Fruit fly (Drosophila melanogaster) whole organism, embryonic: ENCODE measurements around the gene CG31365.

Experiments used
- Asciz ChIP-seq: fragments of 200-800 bp; sonication (Bioruptor generic); optimal IDR thresholded peaks from 2 replicates; lab custom pipeline; 2017; ENCODE audit warnings: missing biosample characterization, mild to moderate bottlenecking, missing genetic modification characterization, missing genetic modification reagents
- Atf3 ChIP-seq: fragments of 200-800 bp; sonication (Bioruptor generic); optimal IDR thresholded peaks from 3 replicates; lab custom pipeline; 2016; ENCODE audit warnings: missing biosample characterization, missing genetic modification characterization
- CG11085 ChIP-seq: fragments of 200-800 bp; sonication (Bioruptor generic); IDR thresholded peaks from 2 replicates; pipeline ENCODE4 v1.3.6; 2022; ENCODE audit warnings: missing biosample characterization, missing genetic modification characterization
- CG11560 ChIP-seq: fragments of 200-800 bp; sonication (Bioruptor generic); IDR thresholded peaks from 3 replicates; pipeline ENCODE4 v1.3.6; 2022; ENCODE audit warnings: missing biosample characterization, missing genetic modification characterization
- CG11695 ChIP-seq: fragments of 200-800 bp; sonication (Bioruptor generic); IDR thresholded peaks from 3 replicates; pipeline ENCODE4 v1.3.6; 2022; ENCODE audit warnings: missing biosample characterization, missing genetic modification characterization
- CG11696 ChIP-seq: fragments of 200-800 bp; sonication (Bioruptor generic); IDR thresholded peaks from 2 replicates; pipeline ENCODE4 v1.3.6; 2022; ENCODE audit warnings: missing biosample characterization, missing genetic modification characterization
- CG12155 ChIP-seq: fragments of 200-800 bp; sonication (Bioruptor generic); optimal IDR thresholded peaks from 3 replicates; lab custom pipeline; 2016; ENCODE audit warnings: missing biosample characterization, missing genetic modification characterization
- CG1233 ChIP-seq: fragments of 200-800 bp; sonication (Bioruptor generic); optimal IDR thresholded peaks from 4 replicates; lab custom pipeline; 2018; ENCODE audit warnings: missing biosample characterization, mild to moderate bottlenecking, missing genetic modification characterization
- CG12659 ChIP-seq: fragments of 200-800 bp; sonication (Bioruptor generic); optimal IDR thresholded peaks from 3 replicates; lab custom pipeline; 2017; ENCODE audit warnings: mild to moderate bottlenecking, missing biosample characterization, missing genetic modification reagents, missing genetic modification characterization
- CG14014 ChIP-seq: fragments of 200-800 bp; sonication (Bioruptor generic); IDR thresholded peaks from 2 replicates; pipeline ENCODE4 v1.3.6; 2022; ENCODE audit warnings: missing biosample characterization, missing genetic modification characterization
- CG15601 ChIP-seq: fragments of 200-800 bp; sonication (Bioruptor generic); optimal IDR thresholded peaks from 3 replicates; lab custom pipeline; 2019; ENCODE audit warnings: missing biosample characterization, mild to moderate bottlenecking, missing genetic modification characterization, moderate library complexity
- CG1647 ChIP-seq: fragments of 200-800 bp; sonication (Bioruptor generic); optimal IDR thresholded peaks from 3 replicates; lab custom pipeline; 2016; ENCODE audit warnings: missing biosample characterization, missing genetic modification characterization
- CG17361 ChIP-seq: fragments of 200-800 bp; sonication (Bioruptor generic); IDR thresholded peaks from 3 replicates; pipeline ENCODE4 v1.3.6; 2022; ENCODE audit warnings: missing biosample characterization, missing genetic modification characterization
- CG17568 ChIP-seq: fragments of 200-800 bp; sonication (Bioruptor generic); optimal IDR thresholded peaks from 2 replicates; lab custom pipeline; 2018; ENCODE audit warnings: missing biosample characterization, mild to moderate bottlenecking, missing genetic modification characterization, moderate library complexity
- CG18476 ChIP-seq: fragments of 200-800 bp; sonication (Bioruptor generic); optimal IDR thresholded peaks from 2 replicates; lab custom pipeline; 2016; ENCODE audit warnings: missing biosample characterization, mild to moderate bottlenecking, missing genetic modification characterization
- CG2120 ChIP-seq: fragments of 200-800 bp; sonication (Bioruptor generic); optimal IDR thresholded peaks from 3 replicates; lab custom pipeline; 2016; ENCODE audit warnings: missing biosample characterization, missing genetic modification characterization
- CG31365 ChIP-seq: fragments of 200-800 bp; sonication (Bioruptor generic); optimal IDR thresholded peaks from 2 replicates; lab custom pipeline; 2018; ENCODE audit warnings: missing biosample characterization, mild to moderate bottlenecking, missing genetic modification characterization
- CG34224 ChIP-seq: fragments of 200-800 bp; sonication (Bioruptor generic); IDR thresholded peaks from 3 replicates; pipeline ENCODE4 v1.3.6; 2022; ENCODE audit warnings: missing biosample characterization, missing genetic modification characterization; ENCODE audit not compliant: partially characterized antibody
- CG34422 ChIP-seq: fragments of 200-800 bp; sonication (Bioruptor generic); IDR thresholded peaks from 3 replicates; pipeline ENCODE4 v1.3.6; 2022; ENCODE audit warnings: missing biosample characterization, missing genetic modification characterization
- CG7357 ChIP-seq: fragments of 200-800 bp; sonication (Bioruptor generic); IDR thresholded peaks from 3 replicates; pipeline ENCODE4 v1.3.6; 2022; ENCODE audit warnings: missing biosample characterization, missing genetic modification characterization
- CG8359 ChIP-seq: fragments of 200-800 bp; sonication (Bioruptor generic); optimal IDR thresholded peaks from 2 replicates; lab custom pipeline; 2017; ENCODE audit warnings: missing biosample characterization, mild to moderate bottlenecking, missing genetic modification characterization, borderline replicate concordance
- CG8388 ChIP-seq: fragments of 200-800 bp; sonication (Bioruptor generic); optimal IDR thresholded peaks from 2 replicates; lab custom pipeline; 2019; ENCODE audit warnings: missing biosample characterization, mild to moderate bottlenecking, missing genetic modification characterization, moderate library complexity
- CG9797 ChIP-seq: fragments of 200-800 bp; sonication (Bioruptor generic); optimal IDR thresholded peaks from 3 replicates; lab custom pipeline; 2018; ENCODE audit warnings: missing biosample characterization, mild to moderate bottlenecking, missing genetic modification characterization
- CG9817 ChIP-seq: fragments of 200-800 bp; sonication (Bioruptor generic); optimal IDR thresholded peaks from 2 replicates; lab custom pipeline; 2018; ENCODE audit warnings: missing biosample characterization, mild to moderate bottlenecking, missing genetic modification characterization, moderate library complexity
- Dip3 ChIP-seq: fragments of 200-800 bp; sonication (Bioruptor generic); optimal IDR thresholded peaks from 3 replicates; lab custom pipeline; 2016; ENCODE audit warnings: missing biosample characterization, missing genetic modification characterization
- Doc2 ChIP-seq: fragments of 200-800 bp; sonication (Bioruptor generic); IDR thresholded peaks from 2 replicates; pipeline ENCODE4 v1.3.6; 2022; ENCODE audit warnings: missing biosample characterization, missing genetic modification characterization
- Elba2 ChIP-seq: fragments of 200-800 bp; sonication (Bioruptor generic); optimal IDR thresholded peaks from 3 replicates; lab custom pipeline; 2016; ENCODE audit warnings: missing biosample characterization, missing genetic modification characterization
- H15 ChIP-seq: fragments of 200-800 bp; sonication (Bioruptor generic); IDR thresholded peaks from 3 replicates; pipeline ENCODE4 v1.3.6; 2022; ENCODE audit warnings: missing biosample characterization, missing genetic modification characterization
- Hsf ChIP-seq: fragments of 200-800 bp; sonication (Bioruptor generic); optimal IDR thresholded peaks from 3 replicates; lab custom pipeline; 2016; ENCODE audit warnings: missing biosample characterization, missing genetic modification characterization
- MESR4 ChIP-seq: fragments of 200-800 bp; sonication (Bioruptor generic); optimal IDR thresholded peaks from 2 replicates; lab custom pipeline; 2018; ENCODE audit warnings: missing biosample characterization, mild to moderate bottlenecking, missing genetic modification characterization, moderate library complexity
- Mad ChIP-seq: fragments of 200-800 bp; sonication (Bioruptor generic); optimal IDR thresholded peaks from 2 replicates; lab custom pipeline; 2016; ENCODE audit warnings: missing biosample characterization, missing genetic modification characterization
- NC2α ChIP-seq: fragments of 200-800 bp; sonication (Bioruptor generic); optimal IDR thresholded peaks from 2 replicates; lab custom pipeline; 2016; ENCODE audit warnings: missing biosample characterization, missing genetic modification characterization
- Neu2 ChIP-seq: fragments of 200-800 bp; sonication (Bioruptor generic); optimal IDR thresholded peaks from 3 replicates; lab custom pipeline; 2016; ENCODE audit warnings: missing biosample characterization, missing genetic modification characterization, borderline replicate concordance
- Sry-δ ChIP-seq: fragments of 200-800 bp; sonication (Bioruptor generic); optimal IDR thresholded peaks from 2 replicates; lab custom pipeline; 2016; ENCODE audit warnings: missing biosample characterization, missing genetic modification characterization
- Ssrp ChIP-seq: fragments of 200-800 bp; sonication (Bioruptor generic); optimal IDR thresholded peaks from 2 replicates; lab custom pipeline; 2018; ENCODE audit warnings: missing biosample characterization, mild to moderate bottlenecking, missing genetic modification characterization, moderate library complexity
- ap ChIP-seq: fragments of 200-800 bp; sonication (Bioruptor generic); IDR thresholded peaks from 2 replicates; pipeline ENCODE4 v1.3.6; 2022; ENCODE audit warnings: missing biosample characterization, missing genetic modification characterization
- dysf ChIP-seq: fragments of 200-800 bp; sonication (Bioruptor generic); IDR thresholded peaks from 3 replicates; pipeline ENCODE4 v1.3.6; 2022; ENCODE audit warnings: missing biosample characterization, missing genetic modification characterization
- emc ChIP-seq: fragments of 200-800 bp; sonication (Bioruptor generic); optimal IDR thresholded peaks from 2 replicates; lab custom pipeline; 2016; ENCODE audit warnings: missing biosample characterization, missing genetic modification characterization
- eve ChIP-seq, 2 experiments: fragments of >200 bp; optimal IDR thresholded peaks; 2 replicates each; lab custom pipeline; 2017; ENCODE audit warnings: missing biosample characterization in 2 of 2, missing genetic modification characterization in 2 of 2
- fd64A ChIP-seq: fragments of 200-800 bp; sonication (Bioruptor generic); optimal IDR thresholded peaks from 3 replicates; lab custom pipeline; 2018; ENCODE audit warnings: missing biosample characterization, mild to moderate bottlenecking, missing genetic modification characterization
- h ChIP-seq: fragments of >200 bp; optimal IDR thresholded peaks from 2 replicates; lab custom pipeline; 2017
- ind ChIP-seq: fragments of 200-800 bp; sonication (Bioruptor generic); optimal IDR thresholded peaks from 3 replicates; lab custom pipeline; 2016; ENCODE audit warnings: missing biosample characterization, missing genetic modification characterization
- luna ChIP-seq: fragments of 200-800 bp; sonication (Bioruptor generic); optimal IDR thresholded peaks from 2 replicates; lab custom pipeline; 2016; ENCODE audit warnings: missing biosample characterization, missing genetic modification characterization
- nmo ChIP-seq: fragments of 200-800 bp; sonication (Bioruptor generic); optimal IDR thresholded peaks from 2 replicates; lab custom pipeline; 2018; ENCODE audit warnings: missing biosample characterization, mild to moderate bottlenecking, missing genetic modification characterization, moderate library complexity
- odd ChIP-seq: fragments of 200-800 bp; sonication (Bioruptor generic); optimal IDR thresholded peaks from 2 replicates; lab custom pipeline; 2017; ENCODE audit warnings: missing biosample characterization, mild to moderate bottlenecking, missing genetic modification characterization
- org-1 ChIP-seq: fragments of 200-800 bp; sonication (Bioruptor generic); optimal IDR thresholded peaks from 2 replicates; lab custom pipeline; 2017; ENCODE audit warnings: missing biosample characterization, missing genetic modification characterization
- repo ChIP-seq: fragments of 200-800 bp; sonication (Bioruptor generic); optimal IDR thresholded peaks from 2 replicates; lab custom pipeline; 2016; ENCODE audit warnings: missing biosample characterization, missing genetic modification characterization
- shn ChIP-seq: fragments of 200-800 bp; sonication (Bioruptor generic); optimal IDR thresholded peaks from 3 replicates; lab custom pipeline; 2016; ENCODE audit warnings: missing biosample characterization, missing genetic modification characterization
- stwl ChIP-seq: fragments of 200-800 bp; sonication (Bioruptor generic); optimal IDR thresholded peaks from 3 replicates; lab custom pipeline; 2018; ENCODE audit warnings: missing biosample characterization, mild to moderate bottlenecking, missing genetic modification characterization, moderate library complexity
- trh ChIP-seq: fragments of 200-800 bp; sonication (Bioruptor generic); optimal IDR thresholded peaks from 2 replicates; lab custom pipeline; 2016; ENCODE audit warnings: missing biosample characterization, missing genetic modification characterization
- unc-4 ChIP-seq: fragments of 200-800 bp; sonication (Bioruptor generic); IDR thresholded peaks from 2 replicates; pipeline ENCODE4 v1.3.6; 2022; ENCODE audit warnings: missing biosample characterization, missing genetic modification characterization; ENCODE audit not compliant: partially characterized antibody
- yki ChIP-seq: fragments of >200 bp; optimal IDR thresholded peaks from 3 replicates; lab custom pipeline; 2018

Gene CG31365

dm6 chr3R:23175376-23175775 lies 49.2 kb upstream of the CG31365 start (continued):
- TF ChIP-seq CG18476 (GFP tag; lab: Kevin White, UChicago) (peak; percentile 72), fd64A (GFP tag; lab: Kevin White, UChicago) (peak; percentile 82), yki (lab: Kevin White, UChicago) (no peak), NC2α (GFP tag; lab: Kevin White, UChicago) (peak; percentile 81), CG12155 (GFP tag; lab: Kevin White, UChicago) (peak; percentile 86), CG1647 (peak; percentile 83), luna (GFP tag; lab: Kevin White, UChicago) (peak; percentile 61), CG34224 (no peak), CG1233 (GFP tag; lab: Kevin White, UChicago) (peak; percentile 65), CG14014 (peak; percentile 84), CG8359 (peak; percentile 82), Neu2 (GFP tag; lab: Kevin White, UChicago) (peak; percentile 44), CG11696 (GFP tag; lab: Robert Waterston, UW) (peak; percentile 79), CG2120 (GFP tag; lab: Kevin White, UChicago) (peak; percentile 84), trh (GFP tag; lab: Kevin White, UChicago) (peak; percentile 65), MESR4 (GFP tag; lab: Kevin White, UChicago) (peak; percentile 23), Dip3 (GFP tag; lab: Kevin White, UChicago) (peak; percentile 67), shn (GFP tag; lab: Kevin White, UChicago) (peak; percentile 64), repo (GFP tag; lab: Kevin White, UChicago) (peak; percentile 88), stwl (tag; lab: Kevin White, UChicago) (peak; percentile 62), emc (GFP tag; lab: Kevin White, UChicago) (peak; percentile 31), CG8388 (GFP tag; lab: Kevin White, UChicago) (peak; percentile 92), CG11560 (tag; lab: Robert Waterston, UW) (peak; percentile 73; the same call in 2 of the 3 replicates), eve (GFP tag; optimal IDR thresholded peaks at IDR 0.05; lab: Kevin White, UChicago) (peak in 1 of 2 experiments; percentile 88), Doc2 (GFP tag; lab: Robert Waterston, UW) (peak; percentile 49; the same call in 1 of the 2 replicates), CG12659 (GFP tag; lab: Kevin White, UChicago) (peak; percentile 81), CG34422 (GFP tag; lab: Robert Waterston, UW) (peak; percentile 89), Sry-δ (GFP tag; lab: Kevin White, UChicago) (peak; percentile 59), CG17361 (peak; percentile 90), org-1 (GFP tag; lab: Kevin White, UChicago) (peak; percentile 81), nmo (GFP tag; lab: Kevin White, UChicago) (peak; percentile 93), Atf3 (peak; percentile 85), Elba2 (GFP tag; lab: Kevin White, UChicago) (peak; percentile 21), dysf (GFP tag; lab: Robert Waterston, UW) (peak; percentile 92), CG11085 (GFP tag; lab: Robert Waterston, UW) (peak; percentile 60), H15 (GFP tag; lab: Robert Waterston, UW) (peak; percentile 92), odd (GFP tag; lab: Kevin White, UChicago) (peak; percentile 71), unc-4 (no peak), CG31365 (tag; lab: Kevin White, UChicago) (peak; percentile 68), Ssrp (tag; lab: Kevin White, UChicago) (peak; percentile 93), Mad (GFP tag; lab: Kevin White, UChicago) (peak; percentile 76), Hsf (GFP tag; lab: Kevin White, UChicago) (peak; percentile 94), ind (GFP tag; lab: Kevin White, UChicago) (peak; percentile 93), ap (peak; percentile 86), CG9817 (tag; lab: Kevin White, UChicago) (peak; percentile 83), CG7357 (GFP tag; lab: Robert Waterston, UW) (peak; percentile 85), h (no peak), CG15601 (tag; lab: Kevin White, UChicago) (peak; percentile 91), CG9797 (GFP tag; lab: Kevin White, UChicago) (no peak), CG17568 (GFP tag; lab: Kevin White, UChicago) (peak; percentile 79), Asciz (GFP tag; lab: Kevin White, UChicago) (peak; percentile 90), CG11695 (peak; percentile 85)
